Fruit fly (Drosophila melanogaster): ENCODE measurements around the gene CG11899.

- TF ChIP-seq Rfx (GFP tag; IDR thresholded peaks at IDR 0.05) = no peak
- TF ChIP-seq CG10274 (GFP tag; optimal IDR thresholded peaks at IDR 0.05) = no peak
- TF ChIP-seq eyg (GFP tag; optimal IDR thresholded peaks at IDR 0.05) = no peak
- no peak for TF ChIP-seq CG7963 (GFP tag; IDR thresholded peaks at IDR 0.05; ENCODE audit: partially characterized antibody)
- no peak for TF ChIP-seq CG3407 (GFP tag; optimal IDR thresholded peaks at IDR 0.05)
- TF ChIP-seq BEAF-32 (GFP tag; optimal IDR thresholded peaks at IDR 0.05) = no peak
- no peak for TF ChIP-seq NK7.1 (GFP tag; optimal IDR thresholded peaks at IDR 0.05)
- TF ChIP-seq D19A (tag; optimal IDR thresholded peaks at IDR 0.05) = no peak
- TF ChIP-seq Nf-YA (GFP tag; IDR thresholded peaks at IDR 0.05) = no peak
Observed at dm6 chr3R:29159620-29160019, 40.6 kb upstream of the CG11899 start.

Measured in whole organism, embryonic.